Fruit fly (Drosophila melanogaster) whole organism, adult: Measurements from ENCODE around the gene CG6163.

Experiments
- CG11617 ChIP-seq: fragments of 200-800 bp; sonication (Bioruptor generic); optimal IDR thresholded peaks from 2 replicates; lab custom pipeline; 2017; ENCODE audit warnings: mild to moderate bottlenecking, missing biosample characterization, missing genetic modification reagents, missing genetic modification characterization
- CG12768 ChIP-seq: fragments of 200-800 bp; sonication (Bioruptor generic); optimal IDR thresholded peaks from 2 replicates; lab custom pipeline; 2017; ENCODE audit warnings: missing biosample characterization, missing genetic modification characterization, mild to moderate bottlenecking, moderate library complexity, missing genetic modification reagents
- CG14711 ChIP-seq: fragments of 200-800 bp; sonication (Bioruptor generic); optimal IDR thresholded peaks from 2 replicates; lab custom pipeline; 2018; ENCODE audit warnings: missing biosample characterization, mild to moderate bottlenecking, missing genetic modification characterization, moderate library complexity
- CG1620 ChIP-seq: fragments of 200-800 bp; sonication (Bioruptor generic); optimal IDR thresholded peaks from 2 replicates; lab custom pipeline; 2016; ENCODE audit warnings: missing biosample characterization, missing genetic modification characterization
- CG33017 ChIP-seq: fragments of 200-800 bp; sonication (Bioruptor generic); optimal IDR thresholded peaks from 2 replicates; lab custom pipeline; 2018; ENCODE audit warnings: missing biosample characterization, mild to moderate bottlenecking, missing genetic modification characterization, moderate library complexity
- CG5204 ChIP-seq: fragments of 200-800 bp; sonication (Bioruptor generic); optimal IDR thresholded peaks from 2 replicates; lab custom pipeline; 2016; ENCODE audit warnings: missing biosample characterization, missing genetic modification characterization
- CG7045 ChIP-seq: fragments of 200-800 bp; sonication (Bioruptor generic); optimal IDR thresholded peaks from 2 replicates; lab custom pipeline; 2017; ENCODE audit warnings: missing biosample characterization, mild to moderate bottlenecking, missing genetic modification characterization
- CG7101 ChIP-seq: fragments of 200-800 bp; sonication (Bioruptor generic); optimal IDR thresholded peaks from 2 replicates; lab custom pipeline; 2018; ENCODE audit warnings: missing biosample characterization, mild to moderate bottlenecking, missing genetic modification characterization, moderate library complexity
- Clk ChIP-seq: fragments of 200-800 bp; sonication (Bioruptor generic); optimal IDR thresholded peaks from 2 replicates; lab custom pipeline; 2017; ENCODE audit warnings: missing biosample characterization, missing genetic modification characterization
- Crg-1 ChIP-seq: fragments of 200-800 bp; sonication (Bioruptor generic); optimal IDR thresholded peaks from 2 replicates; lab custom pipeline; 2016; ENCODE audit warnings: missing biosample characterization, missing genetic modification characterization
- Hr96 ChIP-seq: fragments of 200-800 bp; sonication (Bioruptor generic); optimal IDR thresholded peaks from 2 replicates; lab custom pipeline; 2016; ENCODE audit warnings: missing biosample characterization, missing genetic modification characterization
- Mnt ChIP-seq: fragments of 200-800 bp; sonication (Bioruptor generic); optimal IDR thresholded peaks from 2 replicates; lab custom pipeline; 2016; ENCODE audit warnings: missing biosample characterization, mild to moderate bottlenecking, missing genetic modification characterization
- bab1 ChIP-seq: fragments of 200-800 bp; sonication (Bioruptor generic); optimal IDR thresholded peaks from 3 replicates; lab custom pipeline; 2019; ENCODE audit warnings: missing biosample characterization, mild to moderate bottlenecking, missing genetic modification characterization, moderate library complexity
- cic ChIP-seq: fragments of 200-800 bp; sonication (Bioruptor generic); optimal IDR thresholded peaks from 2 replicates; lab custom pipeline; 2017; ENCODE audit warnings: missing biosample characterization, mild to moderate bottlenecking, missing genetic modification characterization, moderate library complexity
- cnc ChIP-seq, 2 experiments: fragments of >200 bp; optimal IDR thresholded peaks; 2 replicates each; lab custom pipeline; 2017
- kay ChIP-seq: fragments of 200-800 bp; sonication (Bioruptor generic); peaks from one replicate; lab custom pipeline; 2016; ENCODE audit warnings: missing biosample characterization, missing genetic modification characterization, borderline replicate concordance
- ovo ChIP-seq: fragments of 200-800 bp; sonication (Bioruptor generic); optimal IDR thresholded peaks from 2 replicates; lab custom pipeline; 2016; ENCODE audit warnings: missing biosample characterization, missing genetic modification characterization
- pad ChIP-seq: fragments of 200-800 bp; sonication (Bioruptor generic); optimal IDR thresholded peaks from 3 replicates; lab custom pipeline; 2017; ENCODE audit warnings: missing biosample characterization, missing genetic modification characterization, mild to moderate bottlenecking, moderate library complexity, missing genetic modification reagents
- tj ChIP-seq: fragments of 200-800 bp; sonication (Bioruptor generic); optimal IDR thresholded peaks from 3 replicates; lab custom pipeline; 2017; ENCODE audit warnings: missing biosample characterization, mild to moderate bottlenecking, missing genetic modification characterization, moderate library complexity
- toe ChIP-seq: fragments of 200-800 bp; sonication (Bioruptor generic); optimal IDR thresholded peaks from 2 replicates; lab custom pipeline; 2016; ENCODE audit warnings: missing biosample characterization, missing genetic modification characterization

Gene CG6163

dm6 chr3L:11378429-11378914 lies 13.8 kb upstream of the CG6163 start:
- no peak for TF ChIP-seq CG1620
- no peak for TF ChIP-seq Crg-1
- TF ChIP-seq pad (GFP tag; lab: Kevin White, UChicago), result no peak
- TF ChIP-seq cic, result no peak
- TF ChIP-seq CG33017 (tag; lab: Kevin White, UChicago), result no peak
- no peak for TF ChIP-seq Hr96 (GFP tag; lab: Kevin White, UChicago)
- no peak for TF ChIP-seq tj
- TF ChIP-seq ovo (GFP tag; lab: Kevin White, UChicago), result no peak
- TF ChIP-seq CG7045 (GFP tag; lab: Kevin White, UChicago), result no peak
- no peak for TF ChIP-seq CG7101 (tag; lab: Kevin White, UChicago)
- TF ChIP-seq CG5204, result no peak
- no peak for TF ChIP-seq Mnt
- no peak for TF ChIP-seq CG12768 (GFP tag; lab: Kevin White, UChicago)
- no peak for TF ChIP-seq CG11617 (GFP tag; lab: Kevin White, UChicago)

dm6 chr3L:11376224-11376813 lies 11.6 kb upstream of the CG6163 start:
- TF ChIP-seq Crg-1, result no peak
- no peak for TF ChIP-seq CG33017 (tag; lab: Kevin White, UChicago)
- TF ChIP-seq CG12768 (GFP tag; lab: Kevin White, UChicago), result no peak
- no peak for TF ChIP-seq Hr96 (GFP tag; lab: Kevin White, UChicago)
- TF ChIP-seq ovo (GFP tag; lab: Kevin White, UChicago), result no peak
- no peak for TF ChIP-seq toe (GFP tag; lab: Kevin White, UChicago)
- no peak for TF ChIP-seq cic

- TF ChIP-seq ovo (GFP tag; lab: Kevin White, UChicago), result no peak
- no peak for TF ChIP-seq cic
- no peak for TF ChIP-seq pad (GFP tag; lab: Kevin White, UChicago)
- TF ChIP-seq tj, result no peak
- TF ChIP-seq bab1, result no peak
- TF ChIP-seq Crg-1, result no peak
- no peak for TF ChIP-seq kay (GFP tag; lab: Kevin White, UChicago)
- no peak for TF ChIP-seq Clk (GFP tag; lab: Kevin White, UChicago)
- no peak for TF ChIP-seq CG1620
- TF ChIP-seq toe (GFP tag; lab: Kevin White, UChicago), result no peak
- TF ChIP-seq CG7101 (tag; lab: Kevin White, UChicago), result no peak
- TF ChIP-seq CG12768 (GFP tag; lab: Kevin White, UChicago), result no peak
- no peak for TF ChIP-seq Hr96 (GFP tag; lab: Kevin White, UChicago)
- no peak for TF ChIP-seq cnc (optimal IDR thresholded peaks at IDR 0.05; lab: Kevin White, UChicago)
These were observed 10.6 kb upstream of the CG6163 start for dm6 chr3L:11375304-11375703.

- TF ChIP-seq cnc (optimal IDR thresholded peaks at IDR 0.05; lab: Kevin White, UChicago), result no peak
- no peak for TF ChIP-seq CG7045 (GFP tag; lab: Kevin White, UChicago)
These were observed 9.3 kb upstream of the CG6163 start for dm6 chr3L:11373821-11374581.

- TF ChIP-seq CG1620, result no peak
- TF ChIP-seq bab1, result no peak
- TF ChIP-seq Clk (GFP tag; lab: Kevin White, UChicago), result no peak
- TF ChIP-seq cic, result no peak
- no peak for TF ChIP-seq CG14711 (tag; lab: Kevin White, UChicago)
- no peak for TF ChIP-seq CG5204
These were observed 8.6 kb upstream of the CG6163 start for dm6 chr3L:11373080-11373812.

- TF ChIP-seq ovo (GFP tag; lab: Kevin White, UChicago), result no peak
- no peak for TF ChIP-seq CG33017 (tag; lab: Kevin White, UChicago)
- TF ChIP-seq Clk (GFP tag; lab: Kevin White, UChicago), result no peak
- no peak for TF ChIP-seq CG11617 (GFP tag; lab: Kevin White, UChicago)
- no peak for TF ChIP-seq CG1620
- TF ChIP-seq bab1, result no peak
- no peak for TF ChIP-seq CG7045 (GFP tag; lab: Kevin White, UChicago)
- TF ChIP-seq CG14711 (tag; lab: Kevin White, UChicago), result no peak
- no peak for TF ChIP-seq toe (GFP tag; lab: Kevin White, UChicago)
- no peak for TF ChIP-seq CG7101 (tag; lab: Kevin White, UChicago)
- TF ChIP-seq Mnt, result no peak
- no peak for TF ChIP-seq tj
- TF ChIP-seq cnc (optimal IDR thresholded peaks at IDR 0.05; lab: Kevin White, UChicago), result no peak
- TF ChIP-seq CG5204, result no peak
- no peak for TF ChIP-seq Crg-1
- TF ChIP-seq cic, result no peak
- no peak for TF ChIP-seq Hr96 (GFP tag; lab: Kevin White, UChicago)
- TF ChIP-seq kay (GFP tag; lab: Kevin White, UChicago), result no peak
- TF ChIP-seq pad (GFP tag; lab: Kevin White, UChicago), result no peak
These were observed 7.8 kb upstream of the CG6163 start for dm6 chr3L:11372449-11372848.
